Worm (Caenorhabditis elegans) whole organism, L4 larva: Measurements from ENCODE around the gene H04D03.7.

Source experiments
- D1046.2 ChIP-seq: fragments of 200-800 bp; sonication (Bioruptor generic); IDR thresholded peaks from 2 replicates; pipeline ENCODE4 v1.3.6; 2022; ENCODE audit warnings: missing genetic modification characterization, missing compliant biosample characterization
- F26F4.8 ChIP-seq: fragments of 200-800 bp; sonication (Bioruptor generic); conservative IDR thresholded peaks from 2 replicates; pipeline ENCODE4 v1.3.6; 2022; ENCODE audit warnings: missing genetic modification characterization, missing compliant biosample characterization
- F49E8.2 ChIP-seq: sonication (generic microtip); optimal IDR thresholded peaks from 2 replicates; lab custom pipeline; 2016; ENCODE audit warnings: missing compliant biosample characterization, mild to moderate bottlenecking, missing genetic modification characterization, borderline replicate concordance
- T20F7.1 ChIP-seq: fragments of 200-800 bp; sonication (Bioruptor generic); optimal IDR thresholded peaks from 2 replicates; lab custom pipeline; 2018; ENCODE audit warnings: mild to moderate bottlenecking, missing genetic modification characterization, missing compliant biosample characterization
- Y105C5A.15 ChIP-seq: fragments of 200-800 bp; sonication (Bioruptor generic); IDR thresholded peaks from 2 replicates; pipeline ENCODE4 v1.3.6; 2022; ENCODE audit warnings: missing genetic modification characterization, missing compliant biosample characterization
- Y48G9A.11 ChIP-seq: fragments of 200-800 bp; sonication (Bioruptor generic); IDR thresholded peaks from 2 replicates; pipeline ENCODE4 v1.3.6; 2022; ENCODE audit warnings: missing genetic modification reagents, missing genetic modification characterization, missing compliant biosample characterization
- Y75B8A.6 ChIP-seq: fragments of 200-800 bp; sonication (Bioruptor generic); IDR thresholded peaks from 2 replicates; pipeline ENCODE4 v1.3.6; 2022; ENCODE audit warnings: missing genetic modification reagents, missing genetic modification characterization, missing compliant biosample characterization
- ZK337.2 ChIP-seq: fragments of 200-800 bp; sonication (Bioruptor generic); IDR thresholded peaks from 2 replicates; pipeline ENCODE4 v1.3.6; 2022; ENCODE audit warnings: missing genetic modification reagents, missing genetic modification characterization, missing compliant biosample characterization
- ZK546.5 ChIP-seq, 2 experiments: sonication (generic microtip); optimal IDR thresholded peaks; 2 replicates each; lab custom pipeline; 2017; ENCODE audit warnings: missing biosample characterization in 2 of 2, missing genetic modification characterization in 2 of 2
- arid-1 ChIP-seq: fragments of 200-800 bp; sonication (Bioruptor generic); conservative IDR thresholded peaks from 2 replicates; pipeline ENCODE4 v1.3.6; 2022; ENCODE audit warnings: missing genetic modification reagents, missing genetic modification characterization, missing compliant biosample characterization
- ceh-62 ChIP-seq: sonication (generic microtip); optimal IDR thresholded peaks from 2 replicates; lab custom pipeline; 2017; ENCODE audit warnings: missing biosample characterization, missing genetic modification characterization
- ceh-82 ChIP-seq: sonication (generic microtip); optimal IDR thresholded peaks from 2 replicates; lab custom pipeline; 2017; ENCODE audit warnings: missing biosample characterization, missing genetic modification characterization
- ctbp-1 ChIP-seq: fragments of 200-800 bp; sonication (Bioruptor generic); IDR thresholded peaks from 2 replicates; pipeline ENCODE4 v1.3.6; 2022; ENCODE audit warnings: missing genetic modification reagents, missing genetic modification characterization, missing compliant biosample characterization
- daf-16 ChIP-seq, 3 experiments: sonication (generic microtip); optimal IDR thresholded peaks; 2 replicates each; lab custom pipeline; 2016 to 2017; ENCODE audit warnings: missing genetic modification characterization in 3 of 3, missing genetic modification reagents in 3 of 3, mild to moderate bottlenecking in 2 of 3, missing compliant biosample characterization in 2 of 3, missing biosample characterization in 1 of 3, moderate library complexity in 1 of 3
- daf-19 ChIP-seq: fragments of 200-800 bp; sonication (Bioruptor generic); conservative IDR thresholded peaks from 2 replicates; pipeline ENCODE4 v1.3.6; 2022; ENCODE audit warnings: missing genetic modification characterization, missing compliant biosample characterization
- dmd-6 ChIP-seq: fragments of 200-800 bp; sonication (Bioruptor generic); IDR thresholded peaks from 2 replicates; pipeline ENCODE4 v1.3.6; 2022; ENCODE audit warnings: missing genetic modification reagents, missing genetic modification characterization, missing compliant biosample characterization
- dmd-9 ChIP-seq: fragments of 200-800 bp; sonication (Bioruptor generic); IDR thresholded peaks from 2 replicates; pipeline ENCODE4 v1.3.6; 2022; ENCODE audit warnings: missing genetic modification reagents, missing genetic modification characterization, missing compliant biosample characterization
- dve-1 ChIP-seq: sonication (generic microtip); optimal IDR thresholded peaks from 2 replicates; lab custom pipeline; 2017; ENCODE audit warnings: antibody characterized with exemption, mild to moderate bottlenecking, missing genetic modification characterization, missing compliant biosample characterization; ENCODE audit not compliant: insufficient read depth
- egl-43 ChIP-seq: fragments of 200-800 bp; sonication (Bioruptor generic); IDR thresholded peaks from 2 replicates; pipeline ENCODE4 v1.3.6; 2022; ENCODE audit warnings: missing genetic modification reagents, missing genetic modification characterization, missing compliant biosample characterization
- fos-1 ChIP-seq: fragments of 150-350 bp; optimal IDR thresholded peaks from 2 replicates; lab custom pipeline; 2014; ENCODE audit warnings: missing biosample characterization, missing genetic modification characterization
- hlh-11 ChIP-seq: fragments of 200-800 bp; sonication (Bioruptor generic); optimal IDR thresholded peaks from 2 replicates; lab custom pipeline; 2018; ENCODE audit warnings: mild to moderate bottlenecking, missing genetic modification characterization, missing compliant biosample characterization
- hlh-30 ChIP-seq: sonication (generic microtip); optimal IDR thresholded peaks from 2 replicates; lab custom pipeline; 2017; ENCODE audit warnings: antibody characterized with exemption, mild to moderate bottlenecking, missing genetic modification characterization, missing compliant biosample characterization; ENCODE audit not compliant: insufficient read depth
- lin-13 ChIP-seq: fragments of 150-350 bp; optimal IDR thresholded peaks from 2 replicates; lab custom pipeline; 2014; ENCODE audit warnings: missing biosample characterization, missing genetic modification reagents, missing genetic modification characterization
- lin-38 ChIP-seq: fragments of 200-800 bp; sonication (Bioruptor generic); IDR thresholded peaks from 2 replicates; pipeline ENCODE4 v1.3.6; 2022; ENCODE audit warnings: missing genetic modification reagents, missing genetic modification characterization, missing compliant biosample characterization
- lin-39 ChIP-seq: fragments of 150-350 bp; optimal IDR thresholded peaks from 2 replicates; lab custom pipeline; 2014; ENCODE audit warnings: missing biosample characterization, missing genetic modification reagents, missing genetic modification characterization
- lir-3 ChIP-seq: sonication (generic microtip); optimal IDR thresholded peaks from 2 replicates; lab custom pipeline; 2016; ENCODE audit warnings: mild to moderate bottlenecking, missing genetic modification characterization, missing compliant biosample characterization
- lsy-2 ChIP-seq, 2 experiments: fragments of 150-350 bp in 1 of 2; sonication (generic microtip) in 1 of 2; optimal IDR thresholded peaks; 2 replicates each; lab custom pipeline; 2014 to 2017; ENCODE audit warnings: missing biosample characterization in 2 of 2, missing genetic modification characterization in 2 of 2
- madf-5 ChIP-seq, 2 experiments: fragments of 200-800 bp; sonication (Bioruptor generic); IDR thresholded peaks; 2 replicates each; pipeline ENCODE4 v1.3.6; 2022; ENCODE audit warnings: missing compliant biosample characterization in 2 of 2, missing genetic modification characterization in 2 of 2
- mdl-1 ChIP-seq, 2 experiments: fragments of 150-350 bp in 1 of 2; sonication (generic microtip) in 1 of 2; optimal IDR thresholded peaks; 2 replicates each; lab custom pipeline; 2014 to 2017; ENCODE audit warnings: missing biosample characterization in 2 of 2, missing genetic modification characterization in 2 of 2
- mes-2 ChIP-seq: sonication (generic microtip); optimal IDR thresholded peaks from 2 replicates; lab custom pipeline; 2016; ENCODE audit warnings: missing genotype, mild to moderate bottlenecking, missing genetic modification characterization, missing compliant biosample characterization; ENCODE audit not compliant: poor library complexity, severe bottlenecking
- mxl-2 ChIP-seq: fragments of 200-800 bp; sonication (Bioruptor generic); conservative IDR thresholded peaks from 2 replicates; pipeline ENCODE4 v1.3.6; 2022; ENCODE audit warnings: missing genetic modification reagents, missing genetic modification characterization, missing compliant biosample characterization
- mxl-3 ChIP-seq: fragments of 200-800 bp; sonication (Bioruptor generic); optimal IDR thresholded peaks from 2 replicates; lab custom pipeline; 2018; ENCODE audit warnings: mild to moderate bottlenecking, missing genetic modification characterization, missing compliant biosample characterization
- nhr-28 ChIP-seq: fragments of 150-350 bp; optimal IDR thresholded peaks from 2 replicates; lab custom pipeline; 2014; ENCODE audit warnings: missing biosample characterization, missing genetic modification characterization
- saeg-2 ChIP-seq: fragments of 200-800 bp; sonication (Bioruptor generic); IDR thresholded peaks from 2 replicates; pipeline ENCODE4 v1.3.6; 2022; ENCODE audit warnings: missing genetic modification reagents, missing genetic modification characterization, missing compliant biosample characterization
- set-16 ChIP-seq: fragments of 200-800 bp; sonication (Bioruptor generic); IDR thresholded peaks from 2 replicates; pipeline ENCODE4 v1.3.6; 2022; ENCODE audit warnings: missing genetic modification reagents, missing genetic modification characterization, missing compliant biosample characterization
- unc-62 ChIP-seq, 3 experiments: fragments of 150-350 bp in 1 of 3; sonication (generic microtip); optimal IDR thresholded peaks in 2 of 3; peaks in 1 of 3; 1 replicate in 1 of 3; 2 replicates in 2 of 3; lab custom pipeline; 2014 to 2017; ENCODE audit warnings: missing biosample characterization in 3 of 3, missing genetic modification characterization in 3 of 3, missing genetic modification reagents in 3 of 3, missing genotype in 1 of 3
- zag-1 ChIP-seq: fragments of 150-350 bp; optimal IDR thresholded peaks from 2 replicates; lab custom pipeline; 2014; ENCODE audit warnings: missing biosample characterization, missing genetic modification characterization
- ztf-11 ChIP-seq: fragments of 150-350 bp; optimal IDR thresholded peaks from 2 replicates; lab custom pipeline; 2014; ENCODE audit warnings: missing biosample characterization, missing genetic modification characterization

The H04D03.7 gene

ce11 chrIII:10446730-10447129, at the start of gene H04D03.7:
Gene H04D03.7, minus strand, starts transcription at chrIII:10446830.
- TF ChIP-seq mxl-2 (no peak), egl-43 (GFP tag; lab: Robert Waterston, UW) (no peak), D1046.2 (GFP tag; lab: Robert Waterston, UW) (no peak), lir-3 (tag; lab: Kevin White, UChicago) (no peak), lsy-2 (tag; optimal IDR thresholded peaks at IDR 0.05; lab: Kevin White, UChicago) (no peak), unc-62 (GFP tag; optimal IDR thresholded peaks at IDR 0.05 in 1 of 2; lab: Kevin White, UChicago) (no peak), unc-62 (tag; optimal IDR thresholded peaks at IDR 0.05; lab: Kevin White, UChicago) (no peak), saeg-2 (no peak), Y75B8A.6 (GFP tag; lab: Robert Waterston, UW) (no peak), lin-13 (GFP tag; lab: Kevin White, UChicago) (no peak), F26F4.8 (no peak), ZK337.2 (no peak), lin-38 (no peak), ztf-11 (tag; lab: Kevin White, UChicago) (no peak), dmd-6 (GFP tag; lab: Robert Waterston, UW) (no peak), hlh-11 (no peak), zag-1 (no peak), madf-5 (GFP tag; IDR thresholded peaks at IDR 0.05; lab: Robert Waterston, UW) (no peak), fos-1 (tag; lab: Kevin White, UChicago) (no peak), Y105C5A.15 (GFP tag; lab: Robert Waterston, UW) (no peak), daf-19 (GFP tag; lab: Robert Waterston, UW) (no peak)

- peak in 1 of 2 experiments; percentile 94 for TF ChIP-seq unc-62 (GFP tag; optimal IDR thresholded peaks at IDR 0.05 in 1 of 2; lab: Kevin White, UChicago)
- TF ChIP-seq unc-62 (tag; optimal IDR thresholded peaks at IDR 0.05; lab: Kevin White, UChicago), result no peak
- no peak for TF ChIP-seq saeg-2
These were observed 41.4 kb upstream of the H04D03.7 start, which contains the start of gene ptr-25 for ce11 chrIII:10488052-10488451. Gene ptr-25, plus strand, starts transcription at chrIII:10488124.

DNA sequence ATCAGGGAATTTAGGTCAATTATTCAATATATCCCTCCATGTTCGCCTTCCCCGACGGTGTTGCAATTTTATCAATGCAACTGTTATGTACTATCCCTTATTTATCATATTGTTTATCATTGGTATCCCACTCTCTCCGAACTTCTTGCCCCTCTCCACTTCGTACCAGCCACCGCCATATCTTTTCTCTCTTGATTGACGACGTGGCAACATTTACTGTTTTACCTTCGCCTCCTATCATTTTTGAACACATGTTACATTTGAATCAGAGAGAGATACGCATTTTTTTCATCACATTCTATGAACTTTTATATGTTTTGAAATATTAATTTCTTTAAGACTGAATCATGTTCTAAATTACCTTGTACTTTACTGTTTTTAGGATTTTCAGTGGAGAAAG, 39.8 kb upstream of the H04D03.7 start:
- TF ChIP-seq nhr-28 (tag; lab: Kevin White, UChicago) (peak; percentile 34), mxl-3 (GFP tag; lab: Kevin White, UChicago) (peak; percentile 45), ceh-62 (no peak)

ce11 chrIII:10481988-10482387, 35.4 kb upstream of the H04D03.7 start, which contains the start of gene D2045.8:
Gene D2045.8, plus strand, starts transcription at chrIII:10482288.
- no peak for TF ChIP-seq daf-16 (GFP tag; optimal IDR thresholded peaks at IDR 0.05; lab: Kevin White, UChicago)
- peak; percentile 18 for TF ChIP-seq daf-16 (tag; optimal IDR thresholded peaks at IDR 0.05; lab: Kevin White, UChicago)
- TF ChIP-seq arid-1 (GFP tag; lab: Robert Waterston, UW), result no peak
- no peak for TF ChIP-seq T20F7.1 (GFP tag; lab: Kevin White, UChicago)

- TF ChIP-seq dve-1 (tag; lab: Kevin White, UChicago) (peak; percentile 64), mxl-3 (GFP tag; lab: Kevin White, UChicago) (no peak), mes-2 (tag; lab: Kevin White, UChicago) (no peak), daf-16 (GFP tag; optimal IDR thresholded peaks at IDR 0.05; lab: Kevin White, UChicago) (no peak), daf-16 (tag; optimal IDR thresholded peaks at IDR 0.05; lab: Kevin White, UChicago) (peak; percentile 29), ctbp-1 (GFP tag; lab: Robert Waterston, UW) (no peak), ZK546.5 (tag; optimal IDR thresholded peaks at IDR 0.05; lab: Kevin White, UChicago) (no peak), Y75B8A.6 (GFP tag; lab: Robert Waterston, UW) (no peak), ceh-82 (tag; lab: Kevin White, UChicago) (no peak), F49E8.2 (no peak), mdl-1 (tag; optimal IDR thresholded peaks at IDR 0.05; lab: Kevin White, UChicago) (no peak), unc-62 (GFP tag; optimal IDR thresholded peaks at IDR 0.05 in 1 of 2; lab: Kevin White, UChicago) (peak in 1 of 2 experiments; percentile 93), unc-62 (tag; optimal IDR thresholded peaks at IDR 0.05; lab: Kevin White, UChicago) (no peak), hlh-11 (peak; percentile 11), set-16 (no peak), hlh-30 (tag; lab: Kevin White, UChicago) (peak; percentile 12), lin-39 (tag; lab: Kevin White, UChicago) (no peak), dmd-6 (GFP tag; lab: Robert Waterston, UW) (0 out of 2 replicates have a peak, but pooled peaks have one; percentile 25), Y48G9A.11 (GFP tag; lab: Robert Waterston, UW) (no peak), dmd-9 (GFP tag; lab: Robert Waterston, UW) (no peak)
- TF ChIP-seq, all 104 proteins: peak for 6
These were observed 34.9 kb upstream of the H04D03.7 start for ce11 chrIII:10481497-10481896.
